Fruit fly (Drosophila melanogaster): ENCODE results near the gene CG6428.

Gene CG6428

DNA sequence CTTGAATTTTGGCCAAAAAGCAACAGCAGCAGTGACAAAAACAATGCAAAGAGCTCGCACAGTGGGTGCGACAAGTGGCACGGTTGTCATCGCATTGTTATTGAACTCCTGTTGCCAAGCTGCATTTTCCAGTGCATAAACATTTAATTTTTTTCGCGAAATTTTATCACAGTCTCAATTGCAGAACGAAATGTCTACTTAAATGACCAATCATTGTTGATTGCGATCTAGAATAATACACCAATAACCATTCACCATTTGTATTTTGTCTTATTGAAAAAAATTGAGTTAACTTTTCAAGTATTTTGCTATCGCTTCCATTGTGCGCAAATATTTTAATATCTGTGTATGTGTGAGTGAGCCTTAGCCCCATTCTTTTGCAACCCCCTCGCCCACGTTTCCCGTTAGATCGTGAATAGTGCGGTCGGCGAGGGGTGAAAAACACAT lies 18.2 kb downstream of the CG6428 start (continued):
- TF ChIP-seq schlank (tag; optimal IDR thresholded peaks at IDR 0.05): no peak
- no peak for TF ChIP-seq Asciz (GFP tag; optimal IDR thresholded peaks at IDR 0.05)
- TF ChIP-seq Antp (GFP tag; optimal IDR thresholded peaks at IDR 0.05): peak; percentile 7
- TF ChIP-seq dysf (GFP tag; IDR thresholded peaks at IDR 0.05): peak; percentile 48; the same call in 2 of the 3 replicates
- peak; percentile 65 for TF ChIP-seq HLH54F (GFP tag; optimal IDR thresholded peaks at IDR 0.05)
- peak; percentile 2 for TF ChIP-seq Camta (GFP tag; optimal IDR thresholded peaks at IDR 0.05)
- TF ChIP-seq cwo (GFP tag; optimal IDR thresholded peaks at IDR 0.05): peak; percentile 1
- TF ChIP-seq lilli (GFP tag; optimal IDR thresholded peaks at IDR 0.05): peak; percentile 41
- TF ChIP-seq esg (GFP tag; conservative IDR thresholded peaks at IDR 0.05): peak; percentile 38
- no peak for TF ChIP-seq ci (GFP tag; IDR thresholded peaks at IDR 0.05)
- peak; percentile 27 for TF ChIP-seq fu2 (GFP tag; optimal IDR thresholded peaks at IDR 0.05)
- TF ChIP-seq Hr51 (GFP tag; optimal IDR thresholded peaks at IDR 0.05): no peak
- TF ChIP-seq CG17385 (GFP tag; optimal IDR thresholded peaks at IDR 0.05): no peak
- peak; percentile 54 for TF ChIP-seq slbo (GFP tag; IDR thresholded peaks at IDR 0.05)
- TF ChIP-seq zfh2 (GFP tag; optimal IDR thresholded peaks at IDR 0.05): peak; percentile 59
- no peak for TF ChIP-seq MTF-1 (GFP tag; optimal IDR thresholded peaks at IDR 0.05; ENCODE audit: borderline replicate concordance)
- TF ChIP-seq Drgx (GFP tag; IDR thresholded peaks at IDR 0.05): peak; percentile 51; the same call in 1 of the 2 replicates
- TF ChIP-seq PHDP (tag; optimal IDR thresholded peaks at IDR 0.05): no peak
- TF ChIP-seq CG2120 (GFP tag; optimal IDR thresholded peaks at IDR 0.05): peak; percentile 64
- no peak for TF ChIP-seq vvl (GFP tag; IDR thresholded peaks at IDR 0.05)
- TF ChIP-seq jumu (GFP tag; optimal IDR thresholded peaks at IDR 0.05): peak; percentile 3
- peak; percentile 27 for TF ChIP-seq CG3995 (GFP tag; optimal IDR thresholded peaks at IDR 0.05)
- TF ChIP-seq sc (optimal IDR thresholded peaks at IDR 0.05): no peak
- TF ChIP-seq sc (GFP tag; optimal IDR thresholded peaks at IDR 0.05): no peak
- TF ChIP-seq Myb (GFP tag; optimal IDR thresholded peaks at IDR 0.05): peak; percentile 29
- peak; percentile 16 for TF ChIP-seq CG4282 (GFP tag; optimal IDR thresholded peaks at IDR 0.05)
- TF ChIP-seq Dfd (GFP tag; optimal IDR thresholded peaks at IDR 0.05): no peak
- no peak for TF ChIP-seq CG17359 (tag; optimal IDR thresholded peaks at IDR 0.05)
- TF ChIP-seq sna (GFP tag; IDR thresholded peaks at IDR 0.05; ENCODE audit: partially characterized antibody): no peak
- peak; percentile 10 for TF ChIP-seq NK7.1 (GFP tag; optimal IDR thresholded peaks at IDR 0.05)
- no peak for TF ChIP-seq CG12942 (GFP tag; optimal IDR thresholded peaks at IDR 0.05)
- no peak for TF ChIP-seq zen (tag; optimal IDR thresholded peaks at IDR 0.05)
- peak; percentile 30 for TF ChIP-seq pros (GFP tag; optimal IDR thresholded peaks at IDR 0.05)
- TF ChIP-seq chif (GFP tag; optimal IDR thresholded peaks at IDR 0.05): no peak
- TF ChIP-seq bowl (GFP tag; IDR thresholded peaks at IDR 0.05): no peak
- no peak for TF ChIP-seq Six4 (GFP tag; optimal IDR thresholded peaks at IDR 0.05)
- TF ChIP-seq vfl (GFP tag; optimal IDR thresholded peaks at IDR 0.05): peak; percentile 1
- TF ChIP-seq CG9932 (GFP tag; IDR thresholded peaks at IDR 0.05): peak; percentile 59
- TF ChIP-seq sug (tag; optimal IDR thresholded peaks at IDR 0.05): peak; percentile 22
- TF ChIP-seq sima (GFP tag; optimal IDR thresholded peaks at IDR 0.05): no peak
- TF ChIP-seq CG13775 (GFP tag; optimal IDR thresholded peaks at IDR 0.05): peak; percentile 25
- peak; percentile 11; the same call in 1 of the 2 replicates for TF ChIP-seq CG31224 (GFP tag; IDR thresholded peaks at IDR 0.05)
- no peak for TF ChIP-seq ac (GFP tag; optimal IDR thresholded peaks at IDR 0.05)
- TF ChIP-seq crol (GFP tag; IDR thresholded peaks at IDR 0.05): peak; percentile 77
- TF ChIP-seq en (GFP tag; optimal IDR thresholded peaks at IDR 0.05): no peak
- TF ChIP-seq al (GFP tag; IDR thresholded peaks at IDR 0.05): peak; percentile 68
- peak; percentile 2 for TF ChIP-seq Nf-YC (tag; optimal IDR thresholded peaks at IDR 0.05)
- no peak for TF ChIP-seq cas (GFP tag; IDR thresholded peaks at IDR 0.05)
- TF ChIP-seq CG12659 (GFP tag; optimal IDR thresholded peaks at IDR 0.05): peak; percentile 20
- TF ChIP-seq dpn (GFP tag; optimal IDR thresholded peaks at IDR 0.05): peak in 1 of 2 experiments; percentile 13
- peak; percentile 44 for TF ChIP-seq CG12769 (tag; optimal IDR thresholded peaks at IDR 0.05)
- TF ChIP-seq CG13296 (GFP tag; optimal IDR thresholded peaks at IDR 0.05): no peak
